Fruit fly (Drosophila melanogaster) whole organism, embryonic: Measurements from ENCODE around the gene CG31793.

ENCODE experiments used
- Ada2b ChIP-seq: fragments of 200-800 bp; sonication (Bioruptor generic); IDR thresholded peaks from 2 replicates; pipeline ENCODE4 v1.3.6; 2022; ENCODE audit warnings: missing biosample characterization, missing genetic modification characterization
- Adf1 ChIP-seq: fragments of 200-800 bp; sonication (Bioruptor generic); IDR thresholded peaks from 2 replicates; pipeline ENCODE4 v1.3.6; 2022; ENCODE audit warnings: missing biosample characterization, missing genetic modification characterization
- CG10543 ChIP-seq: fragments of 200-800 bp; sonication (Bioruptor generic); optimal IDR thresholded peaks from 3 replicates; lab custom pipeline; 2017; ENCODE audit warnings: missing biosample characterization, mild to moderate bottlenecking, missing genetic modification characterization, moderate library complexity
- CG10959 ChIP-seq: fragments of 200-800 bp; sonication (Bioruptor generic); IDR thresholded peaks from 2 replicates; pipeline ENCODE4 v1.3.6; 2022; ENCODE audit warnings: missing biosample characterization, missing genetic modification characterization
- CG12659 ChIP-seq: fragments of 200-800 bp; sonication (Bioruptor generic); optimal IDR thresholded peaks from 3 replicates; lab custom pipeline; 2017; ENCODE audit warnings: mild to moderate bottlenecking, missing biosample characterization, missing genetic modification reagents, missing genetic modification characterization
- CG13123 ChIP-seq: fragments of 200-800 bp; sonication (Bioruptor generic); optimal IDR thresholded peaks from 2 replicates; lab custom pipeline; 2016; ENCODE audit warnings: missing biosample characterization, missing genetic modification characterization
- CG13624 ChIP-seq: fragments of 200-800 bp; sonication (Bioruptor generic); optimal IDR thresholded peaks from 2 replicates; lab custom pipeline; 2016; ENCODE audit warnings: missing biosample characterization, missing genetic modification characterization
- CG13775 ChIP-seq: fragments of 200-800 bp; sonication (Bioruptor generic); optimal IDR thresholded peaks from 3 replicates; lab custom pipeline; 2017; ENCODE audit warnings: missing biosample characterization, mild to moderate bottlenecking, missing genetic modification characterization
- CG13894 ChIP-seq: fragments of 200-800 bp; sonication (Bioruptor generic); optimal IDR thresholded peaks from 3 replicates; lab custom pipeline; 2018; ENCODE audit warnings: missing biosample characterization, mild to moderate bottlenecking, missing genetic modification characterization, moderate library complexity
- CG14667 ChIP-seq: fragments of 200-800 bp; sonication (Bioruptor generic); IDR thresholded peaks from 2 replicates; pipeline ENCODE4 v1.3.6; 2022; ENCODE audit warnings: missing biosample characterization, missing genetic modification characterization
- CG14710 ChIP-seq: fragments of 200-800 bp; sonication (Bioruptor generic); optimal IDR thresholded peaks from 3 replicates; lab custom pipeline; 2019; ENCODE audit warnings: missing biosample characterization, mild to moderate bottlenecking, missing genetic modification characterization, moderate library complexity
- CG17359 ChIP-seq: fragments of 200-800 bp; sonication (Bioruptor generic); optimal IDR thresholded peaks from 3 replicates; lab custom pipeline; 2018; ENCODE audit warnings: missing biosample characterization, mild to moderate bottlenecking, missing genetic modification characterization, moderate library complexity
- CG17568 ChIP-seq: fragments of 200-800 bp; sonication (Bioruptor generic); optimal IDR thresholded peaks from 2 replicates; lab custom pipeline; 2018; ENCODE audit warnings: missing biosample characterization, mild to moderate bottlenecking, missing genetic modification characterization, moderate library complexity
- CG32772 ChIP-seq: fragments of 200-800 bp; sonication (Bioruptor generic); IDR thresholded peaks from 2 replicates; pipeline ENCODE4 v1.3.6; 2022; ENCODE audit warnings: missing biosample characterization, missing genetic modification characterization
- CG34422 ChIP-seq: fragments of 200-800 bp; sonication (Bioruptor generic); IDR thresholded peaks from 3 replicates; pipeline ENCODE4 v1.3.6; 2022; ENCODE audit warnings: missing biosample characterization, missing genetic modification characterization
- CG4360 ChIP-seq: fragments of 200-800 bp; sonication (Bioruptor generic); IDR thresholded peaks from 2 replicates; pipeline ENCODE4 v1.3.6; 2022; ENCODE audit warnings: missing biosample characterization, missing genetic modification characterization
- CG4707 ChIP-seq: fragments of 200-800 bp; sonication (Bioruptor generic); optimal IDR thresholded peaks from 2 replicates; lab custom pipeline; 2018; ENCODE audit warnings: missing biosample characterization, mild to moderate bottlenecking, missing genetic modification characterization, moderate library complexity
- CG6765 ChIP-seq: fragments of 200-800 bp; sonication (Bioruptor generic); optimal IDR thresholded peaks from 3 replicates; lab custom pipeline; 2017; ENCODE audit warnings: missing biosample characterization, mild to moderate bottlenecking, missing genetic modification characterization
- CG7987 ChIP-seq: fragments of 200-800 bp; sonication (Bioruptor generic); optimal IDR thresholded peaks from 2 replicates; lab custom pipeline; 2018; ENCODE audit warnings: missing biosample characterization, mild to moderate bottlenecking, missing genetic modification characterization, moderate library complexity
- CG8765 ChIP-seq: fragments of 200-800 bp; sonication (Bioruptor generic); IDR thresholded peaks from 2 replicates; pipeline ENCODE4 v1.3.6; 2022; ENCODE audit warnings: missing biosample characterization, missing genetic modification characterization
- Eip74EF ChIP-seq, 2 experiments: fragments of 200-800 bp in 1 of 2; fragments of >200 bp in 1 of 2; sonication (Bioruptor generic) in 1 of 2; optimal IDR thresholded peaks; 2 replicates each; lab custom pipeline; 2017 to 2019; ENCODE audit warnings: missing biosample characterization in 2 of 2, missing genetic modification characterization in 2 of 2, mild to moderate bottlenecking in 1 of 2, moderate library complexity in 1 of 2
- Fer1 ChIP-seq: fragments of 200-800 bp; sonication (Bioruptor generic); optimal IDR thresholded peaks from 2 replicates; lab custom pipeline; 2017; ENCODE audit warnings: missing biosample characterization, mild to moderate bottlenecking, missing genetic modification characterization
- Hey ChIP-seq: fragments of 200-800 bp; sonication (Bioruptor generic); optimal IDR thresholded peaks from 3 replicates; lab custom pipeline; 2018; ENCODE audit warnings: missing biosample characterization, mild to moderate bottlenecking, missing genetic modification characterization
- Hmr ChIP-seq: fragments of 200-800 bp; sonication (Bioruptor generic); optimal IDR thresholded peaks from 3 replicates; lab custom pipeline; 2017; ENCODE audit warnings: mild to moderate bottlenecking, missing biosample characterization, missing genetic modification reagents, missing genetic modification characterization
- Hmx ChIP-seq: fragments of 200-800 bp; sonication (Bioruptor generic); optimal IDR thresholded peaks from 2 replicates; lab custom pipeline; 2016; ENCODE audit warnings: missing biosample characterization, missing genetic modification characterization
- Hr51 ChIP-seq, 2 experiments: fragments of 200-800 bp; sonication (Bioruptor generic); optimal IDR thresholded peaks; 2 replicates in 1 of 2; 3 replicates in 1 of 2; lab custom pipeline; 2016 to 2018; ENCODE audit warnings: missing biosample characterization in 2 of 2, missing genetic modification characterization in 2 of 2, mild to moderate bottlenecking in 1 of 2, moderate library complexity in 1 of 2
- Med ChIP-seq: fragments of 200-800 bp; sonication (Bioruptor generic); peaks from one replicate; lab custom pipeline; 2016; ENCODE audit warnings: missing biosample characterization, missing genetic modification characterization, mild to moderate bottlenecking, inconsistent platforms, moderate library complexity
- Sox102F ChIP-seq: fragments of 200-800 bp; sonication (Bioruptor generic); optimal IDR thresholded peaks from 2 replicates; lab custom pipeline; 2018; ENCODE audit warnings: missing biosample characterization, mild to moderate bottlenecking, missing genetic modification characterization, moderate library complexity
- Tbp ChIP-seq: fragments of >200 bp; optimal IDR thresholded peaks from 2 replicates; lab custom pipeline; 2018; ENCODE audit warnings: missing biosample characterization, missing genetic modification characterization
- abd-A ChIP-seq: fragments of 200-800 bp; sonication (Bioruptor generic); optimal IDR thresholded peaks from 3 replicates; lab custom pipeline; 2019; ENCODE audit warnings: missing biosample characterization, mild to moderate bottlenecking, missing genetic modification characterization, moderate library complexity
- cad ChIP-seq: fragments of >200 bp; optimal IDR thresholded peaks from 2 replicates; lab custom pipeline; 2017; ENCODE audit warnings: missing biosample characterization, missing genetic modification characterization
- chinmo ChIP-seq: fragments of 200-800 bp; sonication (Bioruptor generic); IDR thresholded peaks from 4 replicates; pipeline ENCODE4 v1.3.6; 2022; ENCODE audit warnings: missing biosample characterization, missing genetic modification characterization; ENCODE audit not compliant: partially characterized antibody
- crol ChIP-seq: fragments of 200-800 bp; sonication (Bioruptor generic); IDR thresholded peaks from 2 replicates; pipeline ENCODE4 v1.3.6; 2022; ENCODE audit warnings: missing biosample characterization, missing genetic modification characterization
- dan ChIP-seq: fragments of 200-800 bp; sonication (Bioruptor generic); IDR thresholded peaks from 2 replicates; pipeline ENCODE4 v1.3.6; 2022; ENCODE audit warnings: missing biosample characterization, missing genetic modification characterization
- dm ChIP-seq: fragments of 200-800 bp; sonication (Bioruptor generic); optimal IDR thresholded peaks from 3 replicates; lab custom pipeline; 2016; ENCODE audit warnings: missing biosample characterization, missing genetic modification characterization
- dysf ChIP-seq: fragments of 200-800 bp; sonication (Bioruptor generic); IDR thresholded peaks from 3 replicates; pipeline ENCODE4 v1.3.6; 2022; ENCODE audit warnings: missing biosample characterization, missing genetic modification characterization
- gt ChIP-seq: fragments of 200-800 bp; sonication (Bioruptor generic); IDR thresholded peaks from 2 replicates; pipeline ENCODE4 v1.3.6; 2022; ENCODE audit warnings: missing biosample characterization, missing genetic modification characterization
- kah ChIP-seq: fragments of 200-800 bp; sonication (Bioruptor generic); optimal IDR thresholded peaks from 2 replicates; lab custom pipeline; 2018; ENCODE audit warnings: missing biosample characterization, mild to moderate bottlenecking, missing genetic modification characterization
- lov ChIP-seq, 2 experiments: fragments of 200-800 bp in 1 of 2; fragments of >200 bp in 1 of 2; sonication (Bioruptor generic) in 1 of 2; IDR thresholded peaks in 1 of 2; optimal IDR thresholded peaks in 1 of 2; 2 replicates in 1 of 2; 3 replicates in 1 of 2; pipeline versions ENCODE4 v1.3.6 to Lab custom; 2017 to 2022; ENCODE audit warnings: missing biosample characterization in 1 of 2, missing genetic modification characterization in 1 of 2
- mam ChIP-seq: fragments of 200-800 bp; sonication (Bioruptor generic); optimal IDR thresholded peaks from 3 replicates; lab custom pipeline; 2016; ENCODE audit warnings: missing biosample characterization, missing genetic modification characterization
- so ChIP-seq: fragments of 200-800 bp; sonication (Bioruptor generic); IDR thresholded peaks from 3 replicates; pipeline ENCODE4 v1.3.6; 2022; ENCODE audit warnings: missing biosample characterization, missing genetic modification characterization
- sqz ChIP-seq: fragments of 200-800 bp; sonication (Bioruptor generic); optimal IDR thresholded peaks from 3 replicates; lab custom pipeline; 2018; ENCODE audit warnings: missing biosample characterization, mild to moderate bottlenecking, missing genetic modification characterization
- tll ChIP-seq, 2 experiments: fragments of 200-800 bp in 1 of 2; fragments of >200 bp in 1 of 2; sonication (Bioruptor generic) in 1 of 2; optimal IDR thresholded peaks; 2 replicates each; lab custom pipeline; 2017 to 2019; ENCODE audit warnings: missing biosample characterization in 2 of 2, missing genetic modification characterization in 2 of 2, mild to moderate bottlenecking in 1 of 2, moderate library complexity in 1 of 2
- wor ChIP-seq: fragments of 200-800 bp; sonication (Bioruptor generic); IDR thresholded peaks from 2 replicates; pipeline ENCODE4 v1.3.6; 2022; ENCODE audit warnings: missing biosample characterization, missing genetic modification characterization
- zfh1 ChIP-seq: fragments of 200-800 bp; sonication (Bioruptor generic); IDR thresholded peaks from 3 replicates; pipeline ENCODE4 v1.3.6; 2022; ENCODE audit warnings: missing biosample characterization, missing genetic modification characterization

Gene CG31793

DNA sequence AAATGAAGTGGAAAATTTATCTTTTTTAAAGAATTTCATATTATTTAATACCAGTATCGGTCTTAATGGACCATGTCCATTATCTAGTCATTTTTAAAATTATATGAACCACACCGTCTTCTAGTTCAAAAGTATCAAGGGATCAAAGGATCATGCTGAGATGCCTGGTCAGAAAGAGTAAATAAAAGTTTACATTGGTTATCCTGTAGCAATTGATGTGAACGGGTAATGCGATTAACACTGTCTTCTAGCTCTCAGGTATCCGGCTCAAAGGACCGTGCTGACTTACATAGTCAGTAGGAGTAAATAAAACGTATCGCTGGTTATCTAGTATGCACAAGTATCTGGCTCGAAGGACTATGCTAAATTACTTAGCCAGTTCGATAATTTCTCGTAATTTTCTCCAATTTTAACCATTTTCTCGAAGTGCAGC, 16.0 kb downstream of the CG31793 start (continued):
- no peak for TF ChIP-seq lov (optimal IDR thresholded peaks at IDR 0.05; lab: Kevin White, UChicago)
- no peak for TF ChIP-seq lov (GFP tag; IDR thresholded peaks at IDR 0.05; lab: Robert Waterston, UW)
- TF ChIP-seq CG12659 (GFP tag; lab: Kevin White, UChicago) = peak; percentile 31

DNA sequence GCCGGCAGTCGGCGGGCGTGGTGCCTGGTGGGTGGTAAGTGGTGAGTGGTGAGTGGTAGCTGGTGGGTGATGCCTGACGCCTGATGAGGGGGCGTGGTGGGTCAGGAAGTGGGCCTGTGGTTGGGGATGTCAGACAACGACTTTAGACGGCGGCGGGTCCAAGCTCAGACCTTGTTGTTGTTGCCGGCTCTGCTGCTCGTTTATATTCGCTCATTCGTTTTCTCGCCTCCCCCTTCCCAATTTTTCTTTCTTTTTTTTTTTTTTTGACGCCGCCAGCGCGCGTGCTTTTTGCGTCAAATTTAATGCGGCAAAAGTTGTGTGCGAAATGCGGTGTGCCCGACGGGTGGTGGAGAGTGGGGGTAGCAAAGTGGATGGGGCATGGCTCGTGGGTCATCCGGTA, 16.5 kb downstream of the CG31793 start:
- TF ChIP-seq CG13894 (peak; percentile 25), CG4707 (no peak), CG8765 (GFP tag; lab: Robert Waterston, UW) (no peak), Hr51 (GFP tag; optimal IDR thresholded peaks at IDR 0.05; lab: Kevin White, UChicago) (peak in 1 of 2 experiments; percentile 51), Adf1 (GFP tag; lab: Robert Waterston, UW) (peak; percentile 66; the same call in 1 of the 2 replicates), CG10959 (GFP tag; lab: Robert Waterston, UW) (no peak), Hey (tag; lab: Kevin White, UChicago) (peak; percentile 89), CG10543 (peak; percentile 34), dysf (GFP tag; lab: Robert Waterston, UW) (0 out of 3 replicates have a peak, but pooled peaks have one; percentile 3), kah (no peak), sqz (peak; percentile 65), CG4360 (0 out of 2 replicates have a peak, but pooled peaks have one; percentile 8), crol (GFP tag; lab: Robert Waterston, UW) (peak; percentile 38; the same call in 1 of the 2 replicates), Ada2b (GFP tag; lab: Robert Waterston, UW) (no peak), CG17359 (tag; lab: Kevin White, UChicago) (peak; percentile 41), CG13624 (GFP tag; lab: Kevin White, UChicago) (no peak), dm (GFP tag; lab: Kevin White, UChicago) (no peak), CG32772 (GFP tag; lab: Robert Waterston, UW) (0 out of 2 replicates have a peak, but pooled peaks have one; percentile 19), Fer1 (peak; percentile 1), tll (GFP tag; optimal IDR thresholded peaks at IDR 0.05; lab: Kevin White, UChicago) (no peak), Med (GFP tag; lab: Kevin White, UChicago) (peak; percentile 49), CG17568 (GFP tag; lab: Kevin White, UChicago) (no peak), abd-A (peak; percentile 96)

DNA sequence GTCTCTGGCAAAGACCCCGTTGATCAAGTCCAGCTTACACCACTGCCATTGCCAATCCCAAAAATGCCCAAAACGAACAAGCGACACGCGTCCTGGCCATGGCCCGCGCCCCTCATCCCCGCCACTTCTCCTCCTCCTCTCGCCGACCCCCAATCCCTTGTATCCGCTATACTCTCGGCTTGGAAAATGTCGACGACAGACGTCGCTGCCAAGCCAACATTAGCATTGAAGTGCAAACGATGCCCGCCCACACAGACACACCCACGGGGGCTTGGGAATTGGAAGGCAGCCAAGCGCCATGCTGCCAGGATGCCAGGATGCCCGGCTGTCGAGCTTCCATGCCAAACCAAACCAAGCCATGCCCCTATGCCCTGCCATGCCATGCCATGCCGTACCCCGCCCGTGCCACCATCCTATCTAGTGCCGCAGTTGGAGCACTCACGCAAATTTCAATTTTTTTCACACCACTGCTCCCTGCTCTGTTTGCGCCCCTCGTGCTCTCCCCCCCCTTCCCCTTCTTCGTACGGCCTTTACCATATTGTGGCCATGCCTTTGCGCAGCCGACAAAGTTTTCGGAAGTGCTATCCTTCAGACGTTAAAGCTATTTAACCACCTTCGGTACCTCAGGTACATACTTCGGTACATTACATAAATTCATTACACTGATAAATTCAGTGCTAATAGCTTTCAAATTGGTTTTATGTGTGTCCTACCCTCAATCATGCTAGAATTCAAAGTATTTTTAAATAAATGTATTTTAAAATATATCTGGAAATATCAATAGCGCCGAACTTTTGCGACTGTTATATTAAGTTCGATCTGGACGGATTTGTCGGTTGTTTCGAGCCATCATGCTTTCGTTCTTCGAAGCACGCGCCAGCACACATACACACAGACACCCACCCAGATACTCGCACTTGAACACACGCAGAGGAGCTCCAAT, 18.4 kb downstream of the CG31793 start:
- TF ChIP-seq CG14667 (GFP tag; lab: Robert Waterston, UW) (peak; percentile 36), CG14710 (tag; lab: Kevin White, UChicago) (peak; percentile 56), gt (no peak), Hmr (peak; percentile 90), CG7987 (peak; percentile 3), mam (peak; percentile 20), CG13123 (GFP tag; lab: Kevin White, UChicago) (peak; percentile 13), CG6765 (GFP tag; lab: Kevin White, UChicago) (peak; percentile 23), CG13775 (peak; percentile 68), so (GFP tag; lab: Robert Waterston, UW) (peak; percentile 78; the same call in 2 of the 3 replicates), wor (peak; percentile 69), cad (GFP tag; lab: Kevin White, UChicago) (no peak), Hmx (GFP tag; lab: Kevin White, UChicago) (no peak), zfh1 (GFP tag; lab: Robert Waterston, UW) (peak; percentile 88), CG34422 (GFP tag; lab: Robert Waterston, UW) (0 out of 3 replicates have a peak, but pooled peaks have one; percentile 22), Eip74EF (GFP tag; optimal IDR thresholded peaks at IDR 0.05; lab: Kevin White, UChicago) (peak in 1 of 2 experiments; percentile 80), Sox102F (GFP tag; lab: Kevin White, UChicago) (peak; percentile 84), chinmo (0 out of 4 replicates have a peak, but pooled peaks have one; percentile 51), dan (no peak), CG8765 (GFP tag; lab: Robert Waterston, UW) (no peak), Tbp (no peak)
